Worm (Caenorhabditis elegans) whole organism, late embryonic: ENCODE results near the gene F59A7.7.

Experiments
- C38D4.7 ChIP-seq: fragments of 200-800 bp; sonication (Bioruptor generic); optimal IDR thresholded peaks from 2 replicates; lab custom pipeline; 2018; ENCODE audit warnings: mild to moderate bottlenecking, missing genetic modification characterization, moderate library complexity, missing compliant biosample characterization
- F13H6.1 ChIP-seq: sonication (generic microtip); optimal IDR thresholded peaks from 2 replicates; lab custom pipeline; 2016; ENCODE audit warnings: missing genetic modification characterization, missing compliant biosample characterization
- ama-1 ChIP-seq: fragments of 150-350 bp; optimal IDR thresholded peaks from 2 replicates; lab custom pipeline; 2014
- ceh-18 ChIP-seq: sonication (generic microtip); optimal IDR thresholded peaks from 2 replicates; lab custom pipeline; 2016; ENCODE audit warnings: missing genetic modification characterization, missing compliant biosample characterization
- ceh-2 ChIP-seq: sonication (generic microtip); optimal IDR thresholded peaks from 2 replicates; lab custom pipeline; 2016; ENCODE audit warnings: missing genotype, missing genetic modification characterization, missing compliant biosample characterization
- ceh-24 ChIP-seq: sonication (generic microtip); optimal IDR thresholded peaks from 2 replicates; lab custom pipeline; 2016; ENCODE audit warnings: mild to moderate bottlenecking, missing genetic modification characterization, missing compliant biosample characterization
- ceh-31 ChIP-seq: sonication (generic microtip); optimal IDR thresholded peaks from 2 replicates; lab custom pipeline; 2016; ENCODE audit warnings: missing genetic modification characterization, missing compliant biosample characterization
- ceh-34 ChIP-seq: sonication (generic microtip); optimal IDR thresholded peaks from 2 replicates; lab custom pipeline; 2016; ENCODE audit warnings: mild to moderate bottlenecking, missing genetic modification characterization, missing compliant biosample characterization
- ceh-48 ChIP-seq: sonication (generic microtip); optimal IDR thresholded peaks from 2 replicates; lab custom pipeline; 2016; ENCODE audit warnings: missing genetic modification characterization, inconsistent platforms, missing compliant biosample characterization
- ceh-9 ChIP-seq: sonication (generic microtip); optimal IDR thresholded peaks from 2 replicates; lab custom pipeline; 2016; ENCODE audit warnings: mild to moderate bottlenecking, missing genetic modification characterization, inconsistent platforms, missing compliant biosample characterization
- che-1 ChIP-seq: sonication (generic microtip); optimal IDR thresholded peaks from 2 replicates; lab custom pipeline; 2016; ENCODE audit warnings: mild to moderate bottlenecking, missing genetic modification characterization, missing compliant biosample characterization
- fax-1 ChIP-seq: sonication (generic microtip); optimal IDR thresholded peaks from 2 replicates; lab custom pipeline; 2016; ENCODE audit warnings: missing genotype, missing genetic modification characterization, missing compliant biosample characterization
- fkh-10 ChIP-seq: fragments of 150-350 bp; optimal IDR thresholded peaks from 2 replicates; lab custom pipeline; 2014; ENCODE audit warnings: missing biosample characterization, missing genetic modification reagents, missing genetic modification characterization
- hlh-13 ChIP-seq: fragments of 200-800 bp; sonication (Bioruptor generic); optimal IDR thresholded peaks from 2 replicates; lab custom pipeline; 2018; ENCODE audit warnings: mild to moderate bottlenecking, missing genetic modification characterization, missing compliant biosample characterization
- hlh-30 ChIP-seq: sonication (generic microtip); optimal IDR thresholded peaks from 2 replicates; lab custom pipeline; 2017; ENCODE audit warnings: antibody characterized with exemption, missing genetic modification characterization, missing compliant biosample characterization; ENCODE audit not compliant: insufficient read depth
- hlh-8 ChIP-seq: sonication (generic microtip); optimal IDR thresholded peaks from 2 replicates; lab custom pipeline; 2016; ENCODE audit warnings: missing genotype, missing genetic modification characterization, missing compliant biosample characterization
- lim-6 ChIP-seq: sonication (generic microtip); optimal IDR thresholded peaks from 2 replicates; lab custom pipeline; 2016; ENCODE audit warnings: missing genetic modification characterization, missing compliant biosample characterization
- lin-11 ChIP-seq: fragments of 200-800 bp; sonication (Bioruptor generic); optimal IDR thresholded peaks from 2 replicates; lab custom pipeline; 2018; ENCODE audit warnings: mild to moderate bottlenecking, missing genetic modification characterization, missing compliant biosample characterization
- nhr-11 ChIP-seq: fragments of 150-350 bp; optimal IDR thresholded peaks from 2 replicates; lab custom pipeline; 2014; ENCODE audit warnings: missing biosample characterization, missing genetic modification characterization
- pag-3 ChIP-seq: sonication (generic microtip); optimal IDR thresholded peaks from 2 replicates; lab custom pipeline; 2016; ENCODE audit warnings: missing compliant biosample characterization, missing genetic modification characterization, borderline replicate concordance
- pax-1 ChIP-seq: fragments of 150-350 bp; optimal IDR thresholded peaks from 2 replicates; lab custom pipeline; 2014; ENCODE audit warnings: missing biosample characterization, missing genetic modification characterization
- pha-4 ChIP-seq: fragments of 150-350 bp; optimal IDR thresholded peaks from 2 replicates; lab custom pipeline; 2018; ENCODE audit warnings: missing biosample characterization, missing genetic modification reagents, missing genetic modification characterization
- pqm-1 ChIP-seq: sonication (generic microtip); optimal IDR thresholded peaks from 2 replicates; lab custom pipeline; 2016; ENCODE audit warnings: missing genetic modification characterization, missing compliant biosample characterization
- pros-1 ChIP-seq: fragments of 150-350 bp; optimal IDR thresholded peaks from 2 replicates; lab custom pipeline; 2014; ENCODE audit warnings: missing biosample characterization, missing genetic modification reagents, missing genetic modification characterization
- ref-2 ChIP-seq: sonication (generic microtip); optimal IDR thresholded peaks from 2 replicates; lab custom pipeline; 2016; ENCODE audit warnings: missing genetic modification characterization, missing compliant biosample characterization
- sdc-2 ChIP-seq: sonication (generic microtip); optimal IDR thresholded peaks from 2 replicates; lab custom pipeline; 2016; ENCODE audit warnings: missing genotype, missing genetic modification characterization, missing compliant biosample characterization
- sox-4 ChIP-seq: sonication (generic microtip); optimal IDR thresholded peaks from 2 replicates; lab custom pipeline; 2017; ENCODE audit warnings: mild to moderate bottlenecking, missing genetic modification characterization, inconsistent platforms, missing compliant biosample characterization
- tbx-2 ChIP-seq: sonication (generic microtip); optimal IDR thresholded peaks from 2 replicates; lab custom pipeline; 2016; ENCODE audit warnings: missing genetic modification characterization, missing compliant biosample characterization
- unc-3 ChIP-seq, 2 experiments: fragments of 200-800 bp in 1 of 2; sonication (Bioruptor generic) in 1 of 2; sonication (generic microtip) in 1 of 2; conservative IDR thresholded peaks in 1 of 2; optimal IDR thresholded peaks in 1 of 2; 2 replicates each; pipeline versions ENCODE4 v1.3.6 to Lab custom; 2016 to 2022; ENCODE audit warnings: missing compliant biosample characterization in 2 of 2, missing genetic modification characterization in 2 of 2, missing genetic modification reagents in 1 of 2
- unc-42 ChIP-seq: sonication (generic microtip); optimal IDR thresholded peaks from 2 replicates; lab custom pipeline; 2016; ENCODE audit warnings: missing genotype, missing genetic modification characterization, missing compliant biosample characterization
- unc-55 ChIP-seq: sonication (generic microtip); optimal IDR thresholded peaks from 2 replicates; lab custom pipeline; 2017; ENCODE audit warnings: missing biosample characterization, missing genetic modification reagents, missing genetic modification characterization
- zip-5 ChIP-seq: sonication (generic microtip); optimal IDR thresholded peaks from 2 replicates; lab custom pipeline; 2016; ENCODE audit warnings: missing genetic modification characterization, missing compliant biosample characterization
- ztf-16 ChIP-seq: sonication (generic microtip); optimal IDR thresholded peaks from 2 replicates; lab custom pipeline; 2017; ENCODE audit warnings: missing genetic modification characterization, missing compliant biosample characterization

The F59A7.7 gene

ce11 chrV:2027787-2028186 lies 15.9 kb downstream of the F59A7.7 start, which contains the start of gene srab-13:
Gene srab-13 (minus strand): TSS chrV:2027887.
- TF ChIP-seq tbx-2 (no peak), hlh-13 (GFP tag; lab: Kevin White, UChicago) (no peak), ama-1 (lab: Kevin White, UChicago) (no peak)

ce11 chrV:2029877-2030276 lies 18.0 kb downstream of the F59A7.7 start, which contains the start of gene F59A7.12:
Gene F59A7.12 (plus strand): TSS chrV:2030177.
- TF ChIP-seq ztf-16 (tag; lab: Kevin White, UChicago) (no peak), pag-3 (tag; lab: Kevin White, UChicago) (no peak), C38D4.7 (GFP tag; lab: Kevin White, UChicago) (no peak), pha-4 (tag; lab: Kevin White, UChicago) (no peak), tbx-2 (no peak), ceh-9 (tag; lab: Kevin White, UChicago) (no peak), ref-2 (tag; lab: Kevin White, UChicago) (no peak), pax-1 (tag; lab: Kevin White, UChicago) (no peak), fkh-10 (GFP tag; lab: Kevin White, UChicago) (no peak), F13H6.1 (tag; lab: Kevin White, UChicago) (no peak), che-1 (tag; lab: Kevin White, UChicago) (no peak), zip-5 (tag; lab: Kevin White, UChicago) (no peak), fax-1 (no peak), hlh-8 (tag; lab: Kevin White, UChicago) (no peak), ceh-24 (tag; lab: Kevin White, UChicago) (no peak), ceh-48 (tag; lab: Kevin White, UChicago) (no peak), nhr-11 (tag; lab: Kevin White, UChicago) (no peak), lin-11 (tag; lab: Kevin White, UChicago) (no peak), pqm-1 (tag; lab: Kevin White, UChicago) (no peak)
- TF ChIP-seq, all 69 proteins: peak for 0

ce11 chrV:2030661-2031060 lies 18.8 kb downstream of the F59A7.7 start:
- TF ChIP-seq ceh-48 (tag; lab: Kevin White, UChicago): no peak
- TF ChIP-seq ceh-18 (tag; lab: Kevin White, UChicago): no peak
- no peak for TF ChIP-seq unc-55 (GFP tag; lab: Kevin White, UChicago)
- TF ChIP-seq ceh-34: no peak
- no peak for TF ChIP-seq ceh-24 (tag; lab: Kevin White, UChicago)
- TF ChIP-seq che-1 (tag; lab: Kevin White, UChicago): no peak
- TF ChIP-seq hlh-30 (tag; lab: Kevin White, UChicago): no peak
- TF ChIP-seq unc-3 (GFP tag; conservative IDR thresholded peaks at IDR 0.05; lab: Robert Waterston, UW): no peak
- no peak for TF ChIP-seq unc-3 (tag; optimal IDR thresholded peaks at IDR 0.05; lab: Kevin White, UChicago)
- TF ChIP-seq unc-42 (tag; lab: Kevin White, UChicago): no peak

ce11 chrV:2031454-2031853 lies 19.6 kb downstream of the F59A7.7 start, which contains the start of gene hil-6:
Gene hil-6 (minus strand): TSS chrV:2031554.
- TF ChIP-seq unc-55 (GFP tag; lab: Kevin White, UChicago): no peak
- TF ChIP-seq sdc-2: no peak
- no peak for TF ChIP-seq sox-4 (tag; lab: Kevin White, UChicago)
- no peak for TF ChIP-seq pros-1 (tag; lab: Kevin White, UChicago)
- no peak for TF ChIP-seq lim-6
- no peak for TF ChIP-seq ceh-2 (tag; lab: Kevin White, UChicago)

ce11 chrV:2035545-2035944 lies 23.7 kb downstream of the F59A7.7 start, which contains the start of gene srab-23:
Gene srab-23 (minus strand): TSS chrV:2035645.
- no peak for TF ChIP-seq ceh-31
- TF ChIP-seq sox-4 (tag; lab: Kevin White, UChicago): no peak
- TF ChIP-seq pax-1 (tag; lab: Kevin White, UChicago): no peak
